Fruit fly (Drosophila melanogaster) whole organism, adult: ENCODE data around the gene Ir31a.

ENCODE experiments used
- CG11617 ChIP-seq: fragments of 200-800 bp; sonication (Bioruptor generic); optimal IDR thresholded peaks from 2 replicates; lab custom pipeline; 2017; ENCODE audit warnings: mild to moderate bottlenecking, missing biosample characterization, missing genetic modification reagents, missing genetic modification characterization
- CG12768 ChIP-seq: fragments of 200-800 bp; sonication (Bioruptor generic); optimal IDR thresholded peaks from 2 replicates; lab custom pipeline; 2017; ENCODE audit warnings: missing biosample characterization, missing genetic modification characterization, mild to moderate bottlenecking, moderate library complexity, missing genetic modification reagents
- CG14711 ChIP-seq: fragments of 200-800 bp; sonication (Bioruptor generic); optimal IDR thresholded peaks from 2 replicates; lab custom pipeline; 2018; ENCODE audit warnings: missing biosample characterization, mild to moderate bottlenecking, missing genetic modification characterization, moderate library complexity
- CG1620 ChIP-seq: fragments of 200-800 bp; sonication (Bioruptor generic); optimal IDR thresholded peaks from 2 replicates; lab custom pipeline; 2016; ENCODE audit warnings: missing biosample characterization, missing genetic modification characterization
- CG33017 ChIP-seq: fragments of 200-800 bp; sonication (Bioruptor generic); optimal IDR thresholded peaks from 2 replicates; lab custom pipeline; 2018; ENCODE audit warnings: missing biosample characterization, mild to moderate bottlenecking, missing genetic modification characterization, moderate library complexity
- CG5204 ChIP-seq: fragments of 200-800 bp; sonication (Bioruptor generic); optimal IDR thresholded peaks from 2 replicates; lab custom pipeline; 2016; ENCODE audit warnings: missing biosample characterization, missing genetic modification characterization
- CG7045 ChIP-seq: fragments of 200-800 bp; sonication (Bioruptor generic); optimal IDR thresholded peaks from 2 replicates; lab custom pipeline; 2017; ENCODE audit warnings: missing biosample characterization, mild to moderate bottlenecking, missing genetic modification characterization
- CG7101 ChIP-seq: fragments of 200-800 bp; sonication (Bioruptor generic); optimal IDR thresholded peaks from 2 replicates; lab custom pipeline; 2018; ENCODE audit warnings: missing biosample characterization, mild to moderate bottlenecking, missing genetic modification characterization, moderate library complexity
- Clk ChIP-seq: fragments of 200-800 bp; sonication (Bioruptor generic); optimal IDR thresholded peaks from 2 replicates; lab custom pipeline; 2017; ENCODE audit warnings: missing biosample characterization, missing genetic modification characterization
- Crg-1 ChIP-seq: fragments of 200-800 bp; sonication (Bioruptor generic); optimal IDR thresholded peaks from 2 replicates; lab custom pipeline; 2016; ENCODE audit warnings: missing biosample characterization, missing genetic modification characterization
- Hr96 ChIP-seq: fragments of 200-800 bp; sonication (Bioruptor generic); optimal IDR thresholded peaks from 2 replicates; lab custom pipeline; 2016; ENCODE audit warnings: missing biosample characterization, missing genetic modification characterization
- Mnt ChIP-seq: fragments of 200-800 bp; sonication (Bioruptor generic); optimal IDR thresholded peaks from 2 replicates; lab custom pipeline; 2016; ENCODE audit warnings: missing biosample characterization, mild to moderate bottlenecking, missing genetic modification characterization
- bab1 ChIP-seq: fragments of 200-800 bp; sonication (Bioruptor generic); optimal IDR thresholded peaks from 3 replicates; lab custom pipeline; 2019; ENCODE audit warnings: missing biosample characterization, mild to moderate bottlenecking, missing genetic modification characterization, moderate library complexity
- cic ChIP-seq: fragments of 200-800 bp; sonication (Bioruptor generic); optimal IDR thresholded peaks from 2 replicates; lab custom pipeline; 2017; ENCODE audit warnings: missing biosample characterization, mild to moderate bottlenecking, missing genetic modification characterization, moderate library complexity
- cnc ChIP-seq, 2 experiments: fragments of >200 bp; optimal IDR thresholded peaks; 2 replicates each; lab custom pipeline; 2017
- kay ChIP-seq: fragments of 200-800 bp; sonication (Bioruptor generic); peaks from one replicate; lab custom pipeline; 2016; ENCODE audit warnings: missing biosample characterization, missing genetic modification characterization, borderline replicate concordance
- ovo ChIP-seq: fragments of 200-800 bp; sonication (Bioruptor generic); optimal IDR thresholded peaks from 2 replicates; lab custom pipeline; 2016; ENCODE audit warnings: missing biosample characterization, missing genetic modification characterization
- pad ChIP-seq: fragments of 200-800 bp; sonication (Bioruptor generic); optimal IDR thresholded peaks from 3 replicates; lab custom pipeline; 2017; ENCODE audit warnings: missing biosample characterization, missing genetic modification characterization, mild to moderate bottlenecking, moderate library complexity, missing genetic modification reagents
- tj ChIP-seq: fragments of 200-800 bp; sonication (Bioruptor generic); optimal IDR thresholded peaks from 3 replicates; lab custom pipeline; 2017; ENCODE audit warnings: missing biosample characterization, mild to moderate bottlenecking, missing genetic modification characterization, moderate library complexity
- toe ChIP-seq: fragments of 200-800 bp; sonication (Bioruptor generic); optimal IDR thresholded peaks from 2 replicates; lab custom pipeline; 2016; ENCODE audit warnings: missing biosample characterization, missing genetic modification characterization

Ir31a gene

DNA sequence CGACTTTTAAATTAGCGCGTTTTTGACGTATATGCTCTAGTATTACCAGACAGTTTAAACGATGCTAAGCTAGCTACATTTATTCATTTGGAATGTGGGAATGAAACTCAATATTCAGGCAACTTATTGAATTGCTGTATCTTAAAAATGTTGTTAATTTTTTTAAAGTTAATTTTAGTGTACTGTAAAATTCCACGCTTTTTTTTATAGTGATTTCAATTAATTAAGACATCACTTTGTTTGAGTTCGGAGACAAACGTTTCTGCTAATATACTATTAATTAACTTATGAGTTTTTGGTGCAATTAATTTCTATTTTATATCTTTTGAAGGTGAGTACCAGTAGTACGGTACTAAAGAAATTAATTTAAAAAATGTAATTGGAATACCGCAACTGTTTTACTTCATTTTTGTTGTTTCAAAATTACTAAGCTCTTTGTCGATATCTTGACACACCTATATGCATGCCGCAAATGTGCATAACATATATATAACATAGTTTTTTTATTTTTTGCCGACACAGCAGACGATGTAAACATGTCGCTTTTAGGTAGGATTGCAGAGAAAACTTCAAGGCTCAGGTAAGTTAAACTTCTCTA lies 19.1 kb upstream of the Ir31a start, which contains the start of the genes Cdk1 and mRpS7:
TSS of gene Cdk1 (minus strand) at position 55 of the 598 bp plus-strand sequence.
TSS of gene mRpS7 (plus strand) at position 455 of the 598 bp plus-strand sequence.
- TF ChIP-seq cic (GFP tag; lab: Kevin White, UChicago) (no peak), toe (GFP tag; lab: Kevin White, UChicago) (no peak), Hr96 (GFP tag; lab: Kevin White, UChicago) (no peak), Clk (GFP tag; lab: Kevin White, UChicago) (peak; percentile 36), ovo (GFP tag; lab: Kevin White, UChicago) (no peak), Mnt (GFP tag; lab: Kevin White, UChicago) (peak; percentile 34), CG7045 (GFP tag; lab: Kevin White, UChicago) (peak; percentile 74), tj (GFP tag; lab: Kevin White, UChicago) (peak; percentile 40), CG5204 (GFP tag; lab: Kevin White, UChicago) (no peak), CG33017 (tag; lab: Kevin White, UChicago) (peak; percentile 52), Crg-1 (GFP tag; lab: Kevin White, UChicago) (peak; percentile 21), CG1620 (peak; percentile 40), cnc (optimal IDR thresholded peaks at IDR 0.05; lab: Kevin White, UChicago) (no peak), pad (GFP tag; lab: Kevin White, UChicago) (peak; percentile 37), CG12768 (peak; percentile 62), CG11617 (GFP tag; lab: Kevin White, UChicago) (peak; percentile 74), CG7101 (peak; percentile 64), CG14711 (tag; lab: Kevin White, UChicago) (peak; percentile 59), bab1 (GFP tag; lab: Kevin White, UChicago) (peak; percentile 9), kay (GFP tag; lab: Kevin White, UChicago) (peak; percentile 82)

DNA sequence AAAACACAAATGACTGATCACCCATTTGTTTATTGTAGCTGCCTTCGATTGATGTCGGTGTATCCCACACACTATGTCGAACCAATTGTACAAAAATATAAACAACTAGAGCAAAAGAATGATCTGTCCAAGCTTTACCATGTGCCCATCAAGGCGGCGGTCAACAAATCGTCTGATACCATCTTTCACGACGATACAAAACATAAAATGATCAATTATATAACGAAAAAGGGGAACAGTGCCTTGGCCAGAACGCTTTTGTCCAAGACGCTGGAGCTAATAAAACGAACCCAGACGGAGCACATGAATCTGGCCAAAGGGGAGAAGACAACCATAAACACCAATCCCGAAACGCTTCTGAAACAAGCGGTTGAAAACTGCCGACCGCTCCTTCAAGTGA lies 18.5 kb upstream of the Ir31a start:
- no peak for TF ChIP-seq CG5204 (GFP tag; lab: Kevin White, UChicago)
- no peak for TF ChIP-seq kay (GFP tag; lab: Kevin White, UChicago)
- TF ChIP-seq Crg-1 (GFP tag; lab: Kevin White, UChicago): no peak
- TF ChIP-seq ovo (GFP tag; lab: Kevin White, UChicago): no peak
- TF ChIP-seq cnc (optimal IDR thresholded peaks at IDR 0.05; lab: Kevin White, UChicago): no peak
- no peak for TF ChIP-seq CG11617 (GFP tag; lab: Kevin White, UChicago)
- no peak for TF ChIP-seq cic (GFP tag; lab: Kevin White, UChicago)
- no peak for TF ChIP-seq bab1 (GFP tag; lab: Kevin White, UChicago)
- TF ChIP-seq Hr96 (GFP tag; lab: Kevin White, UChicago): no peak
- TF ChIP-seq CG12768: no peak
- no peak for TF ChIP-seq CG33017 (tag; lab: Kevin White, UChicago)
- no peak for TF ChIP-seq CG7101
- TF ChIP-seq pad (GFP tag; lab: Kevin White, UChicago): no peak
- no peak for TF ChIP-seq Clk (GFP tag; lab: Kevin White, UChicago)
- no peak for TF ChIP-seq CG14711 (tag; lab: Kevin White, UChicago)
- TF ChIP-seq CG7045 (GFP tag; lab: Kevin White, UChicago): no peak
- no peak for TF ChIP-seq tj (GFP tag; lab: Kevin White, UChicago)
- TF ChIP-seq Mnt (GFP tag; lab: Kevin White, UChicago): no peak
- TF ChIP-seq toe (GFP tag; lab: Kevin White, UChicago): no peak
- no peak for TF ChIP-seq CG1620

DNA sequence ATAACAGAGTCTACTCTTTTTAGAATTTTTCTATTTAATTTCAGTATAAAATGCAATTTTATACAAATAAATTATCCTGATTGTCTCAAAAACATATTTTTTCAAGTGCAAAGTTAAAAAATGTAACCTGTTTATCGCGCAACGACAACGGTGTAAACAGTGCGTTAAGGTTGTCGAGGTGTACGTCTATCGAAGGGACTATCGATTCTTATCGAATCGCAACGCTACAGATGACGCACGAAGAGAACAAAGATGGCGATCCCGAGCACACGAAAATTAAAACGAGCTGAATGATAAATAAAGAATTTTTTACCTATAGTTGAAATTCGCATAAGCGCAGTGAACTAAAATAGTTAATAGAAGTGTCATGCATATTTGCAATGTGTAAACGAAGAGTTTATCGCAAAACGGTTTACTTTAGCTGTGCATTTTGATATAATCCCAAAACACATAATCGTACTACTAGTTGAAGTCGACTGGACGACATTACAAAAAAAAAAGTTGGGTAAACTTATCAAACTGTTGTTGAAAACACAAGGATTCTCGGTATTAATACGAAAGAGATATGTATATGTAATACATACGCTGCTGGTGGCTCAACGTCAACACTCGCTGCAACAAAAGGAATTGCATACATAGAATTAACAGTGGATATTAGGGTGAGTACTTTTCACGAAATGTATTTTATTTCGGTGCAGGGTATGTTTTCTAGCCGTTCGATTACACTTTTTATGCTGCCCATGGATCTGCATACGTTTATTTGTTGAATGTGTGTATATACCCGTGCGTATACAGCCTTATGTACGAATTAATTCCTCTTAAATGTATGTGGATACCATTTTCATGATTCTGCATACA lies 17.3 kb upstream of the Ir31a start, which contains the start of gene da:
TSS of gene da (plus strand) at position 237 of the 858 bp plus-strand sequence.
- TF ChIP-seq cic (GFP tag; lab: Kevin White, UChicago) (peak; percentile 45), CG33017 (tag; lab: Kevin White, UChicago) (peak; percentile 49), bab1 (GFP tag; lab: Kevin White, UChicago) (peak; percentile 21), toe (GFP tag; lab: Kevin White, UChicago) (no peak), CG1620 (peak; percentile 70), tj (GFP tag; lab: Kevin White, UChicago) (peak; percentile 30), ovo (GFP tag; lab: Kevin White, UChicago) (no peak), CG7101 (peak; percentile 62), Mnt (GFP tag; lab: Kevin White, UChicago) (peak; percentile 69), Crg-1 (GFP tag; lab: Kevin White, UChicago) (peak; percentile 33), kay (GFP tag; lab: Kevin White, UChicago) (peak; percentile 99), pad (GFP tag; lab: Kevin White, UChicago) (peak; percentile 28), CG14711 (tag; lab: Kevin White, UChicago) (peak; percentile 63), Clk (GFP tag; lab: Kevin White, UChicago) (no peak), CG5204 (GFP tag; lab: Kevin White, UChicago) (no peak), Hr96 (GFP tag; lab: Kevin White, UChicago) (no peak), CG11617 (GFP tag; lab: Kevin White, UChicago) (peak; percentile 74), cnc (optimal IDR thresholded peaks at IDR 0.05; lab: Kevin White, UChicago) (no peak), CG12768 (peak; percentile 52), CG7045 (GFP tag; lab: Kevin White, UChicago) (peak; percentile 53)

DNA sequence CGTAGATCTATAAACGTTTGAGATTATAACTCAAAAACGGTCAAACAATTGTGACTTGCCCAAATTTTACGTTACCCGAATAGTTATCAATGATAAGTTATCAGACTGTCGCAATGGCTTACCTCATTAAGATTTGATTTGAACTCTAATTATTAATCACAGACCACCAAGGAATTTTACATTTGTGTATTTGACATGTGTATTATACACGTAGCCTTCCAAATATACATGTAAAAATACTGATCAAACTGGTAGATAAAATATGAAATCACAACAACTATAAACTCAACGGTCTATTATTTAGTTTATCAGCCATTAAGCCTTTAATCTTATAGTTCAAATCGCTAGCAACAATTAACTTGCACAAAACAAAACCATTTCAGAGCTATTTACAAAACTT lies 11.9 kb upstream of the Ir31a start:
- TF ChIP-seq tj (GFP tag; lab: Kevin White, UChicago) (no peak), toe (GFP tag; lab: Kevin White, UChicago) (no peak), CG1620 (no peak), ovo (GFP tag; lab: Kevin White, UChicago) (no peak), kay (GFP tag; lab: Kevin White, UChicago) (no peak), Hr96 (GFP tag; lab: Kevin White, UChicago) (no peak), Crg-1 (GFP tag; lab: Kevin White, UChicago) (no peak), bab1 (GFP tag; lab: Kevin White, UChicago) (no peak), cnc (optimal IDR thresholded peaks at IDR 0.05; lab: Kevin White, UChicago) (no peak), CG5204 (GFP tag; lab: Kevin White, UChicago) (no peak), CG33017 (tag; lab: Kevin White, UChicago) (no peak), CG7045 (GFP tag; lab: Kevin White, UChicago) (no peak), CG7101 (no peak)
